Worm (Caenorhabditis elegans) whole organism, early embryonic: ENCODE measurements around the gene nuo-4.

ENCODE experiments used
- F13C5.2 ChIP-seq: sonication (generic microtip); optimal IDR thresholded peaks from 2 replicates; lab custom pipeline; 2017; ENCODE audit warnings: mild to moderate bottlenecking, missing genetic modification characterization, inconsistent platforms, missing compliant biosample characterization
- ama-1 ChIP-seq: fragments of 150-350 bp; optimal IDR thresholded peaks from 2 replicates; lab custom pipeline; 2014
- ceh-36 ChIP-seq: sonication (generic microtip); optimal IDR thresholded peaks from 2 replicates; lab custom pipeline; 2016; ENCODE audit warnings: missing genetic modification characterization, inconsistent platforms, missing compliant biosample characterization
- ets-7 ChIP-seq: sonication (generic microtip); optimal IDR thresholded peaks from 2 replicates; lab custom pipeline; 2016; ENCODE audit warnings: missing genotype, missing genetic modification characterization, missing compliant biosample characterization
- flt-1 ChIP-seq: fragments of 200-800 bp; sonication (Bioruptor generic); IDR thresholded peaks from 2 replicates; pipeline ENCODE4 v1.3.6; 2022; ENCODE audit warnings: missing genetic modification characterization, missing compliant biosample characterization
- hmbx-1 ChIP-seq: sonication (generic microtip); optimal IDR thresholded peaks from 2 replicates; lab custom pipeline; 2016; ENCODE audit warnings: mild to moderate bottlenecking, missing genetic modification characterization, missing compliant biosample characterization
- hmg-4 ChIP-seq: fragments of 200-800 bp; sonication (Bioruptor generic); optimal IDR thresholded peaks from 2 replicates; lab custom pipeline; 2018; ENCODE audit warnings: mild to moderate bottlenecking, missing genetic modification characterization, missing compliant biosample characterization
- hnd-1 ChIP-seq: sonication (generic microtip); optimal IDR thresholded peaks from 2 replicates; lab custom pipeline; 2016; ENCODE audit warnings: missing genetic modification characterization, missing compliant biosample characterization
- scrt-1 ChIP-seq: fragments of 200-800 bp; sonication (Bioruptor generic); IDR thresholded peaks from 2 replicates; pipeline ENCODE4 v1.3.6; 2022; ENCODE audit warnings: missing genetic modification characterization, missing compliant biosample characterization
- tbx-11 ChIP-seq: fragments of 200-800 bp; sonication (Bioruptor generic); IDR thresholded peaks from 2 replicates; pipeline ENCODE4 v1.3.6; 2022; ENCODE audit warnings: missing genetic modification characterization, missing compliant biosample characterization
- tbx-37 ChIP-seq: fragments of 200-800 bp; sonication (Bioruptor generic); conservative IDR thresholded peaks from 2 replicates; pipeline ENCODE4 v1.3.6; 2022; ENCODE audit warnings: missing genetic modification reagents, missing genetic modification characterization, missing compliant biosample characterization

DNA sequence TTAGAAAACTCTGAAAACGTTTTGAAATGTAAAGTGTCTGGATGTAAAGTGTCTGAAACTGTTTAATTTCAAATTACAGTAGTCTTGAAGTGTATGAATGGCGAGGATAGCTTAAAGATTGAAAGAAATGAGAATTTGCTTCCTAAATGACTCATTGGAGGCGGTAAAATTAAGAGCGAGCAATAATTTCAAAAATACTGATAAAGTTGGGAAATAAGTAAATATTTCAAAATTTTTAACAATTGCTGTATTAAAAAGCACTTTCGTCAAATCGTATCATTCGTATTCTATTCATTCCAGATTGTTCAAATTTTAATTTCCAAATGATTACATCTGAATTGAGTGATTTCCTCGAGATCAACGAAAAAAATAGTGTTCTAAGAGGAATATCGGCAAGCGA, 34.2 kb downstream of the nuo-4 start, which contains the start of gene B0280.2:
- no peak for TF ChIP-seq ama-1
- TF ChIP-seq F13C5.2 (tag; lab: Kevin White, UChicago) = no peak
- no peak for TF ChIP-seq flt-1 (GFP tag; lab: Robert Waterston, UW)
- TF ChIP-seq scrt-1 (GFP tag; lab: Robert Waterston, UW) = no peak
- TF ChIP-seq ceh-36 = no peak
- no peak for TF ChIP-seq hmbx-1 (tag; lab: Kevin White, UChicago)
- no peak for TF ChIP-seq tbx-11 (GFP tag; lab: Robert Waterston, UW)
- no peak for TF ChIP-seq hnd-1 (tag; lab: Kevin White, UChicago)
- TF ChIP-seq tbx-37 (GFP tag; lab: Robert Waterston, UW) = no peak
- TF ChIP-seq hmg-4 (GFP tag; lab: Kevin White, UChicago) = no peak
- no peak for TF ChIP-seq ets-7 (tag; lab: Kevin White, UChicago)
